Worm (Caenorhabditis elegans): ENCODE measurements around the gene nhr-65.

ce11 chrV:18790658-18791057 lies 48.4 kb upstream of the nhr-65 start, which contains the start of gene nhr-231:
- TF ChIP-seq ztf-23 (GFP tag; IDR thresholded peaks at IDR 0.05) = no peak
- TF ChIP-seq cog-1 (tag; optimal IDR thresholded peaks at IDR 0.05) = no peak
- TF ChIP-seq flt-1 (GFP tag; IDR thresholded peaks at IDR 0.05) = no peak
- TF ChIP-seq tab-1 (GFP tag; IDR thresholded peaks at IDR 0.05) = no peak
- no peak for TF ChIP-seq ztf-29 (GFP tag; IDR thresholded peaks at IDR 0.05)
- no peak for TF ChIP-seq med-1 (GFP tag; optimal IDR thresholded peaks at IDR 0.05; ENCODE audit: insufficient read depth)
- no peak for TF ChIP-seq klf-2 (GFP tag; conservative IDR thresholded peaks at IDR 0.05)

All from whole organism, midembryonic.